Fruit fly (Drosophila melanogaster) whole organism, embryonic: ENCODE measurements around the gene Inx6.

ENCODE experiments used
- CG11560 ChIP-seq: fragments of 200-800 bp; sonication (Bioruptor generic); IDR thresholded peaks from 3 replicates; pipeline ENCODE4 v1.3.6; 2022; ENCODE audit warnings: missing biosample characterization, missing genetic modification characterization
- CG11695 ChIP-seq: fragments of 200-800 bp; sonication (Bioruptor generic); IDR thresholded peaks from 3 replicates; pipeline ENCODE4 v1.3.6; 2022; ENCODE audit warnings: missing biosample characterization, missing genetic modification characterization
- CG12071 ChIP-seq: fragments of 200-800 bp; sonication (Bioruptor generic); optimal IDR thresholded peaks from 3 replicates; lab custom pipeline; 2018; ENCODE audit warnings: missing biosample characterization, mild to moderate bottlenecking, missing genetic modification characterization
- CG1233 ChIP-seq: fragments of 200-800 bp; sonication (Bioruptor generic); optimal IDR thresholded peaks from 4 replicates; lab custom pipeline; 2018; ENCODE audit warnings: missing biosample characterization, mild to moderate bottlenecking, missing genetic modification characterization
- CG12391 ChIP-seq: fragments of 200-800 bp; sonication (Bioruptor generic); optimal IDR thresholded peaks from 3 replicates; lab custom pipeline; 2018; ENCODE audit warnings: missing biosample characterization, mild to moderate bottlenecking, missing genetic modification characterization, moderate library complexity
- CG12659 ChIP-seq: fragments of 200-800 bp; sonication (Bioruptor generic); optimal IDR thresholded peaks from 3 replicates; lab custom pipeline; 2017; ENCODE audit warnings: mild to moderate bottlenecking, missing biosample characterization, missing genetic modification reagents, missing genetic modification characterization
- CG13123 ChIP-seq: fragments of 200-800 bp; sonication (Bioruptor generic); optimal IDR thresholded peaks from 2 replicates; lab custom pipeline; 2016; ENCODE audit warnings: missing biosample characterization, missing genetic modification characterization
- CG13287 ChIP-seq: fragments of 200-800 bp; sonication (Bioruptor generic); IDR thresholded peaks from 2 replicates; pipeline ENCODE4 v1.3.6; 2022; ENCODE audit warnings: missing biosample characterization, missing genetic modification characterization; ENCODE audit not compliant: partially characterized antibody
- CG13424 ChIP-seq: fragments of 200-800 bp; sonication (Bioruptor generic); optimal IDR thresholded peaks from 2 replicates; lab custom pipeline; 2019; ENCODE audit warnings: missing biosample characterization, mild to moderate bottlenecking, missing genetic modification characterization, moderate library complexity
- CG15011 ChIP-seq: fragments of 200-800 bp; sonication (Bioruptor generic); optimal IDR thresholded peaks from 3 replicates; lab custom pipeline; 2018; ENCODE audit warnings: missing biosample characterization, mild to moderate bottlenecking, missing genetic modification characterization
- CG17186 ChIP-seq: fragments of 200-800 bp; sonication (Bioruptor generic); optimal IDR thresholded peaks from 3 replicates; lab custom pipeline; 2017; ENCODE audit warnings: missing biosample characterization, missing genetic modification reagents, missing genetic modification characterization
- CG17361 ChIP-seq: fragments of 200-800 bp; sonication (Bioruptor generic); IDR thresholded peaks from 3 replicates; pipeline ENCODE4 v1.3.6; 2022; ENCODE audit warnings: missing biosample characterization, missing genetic modification characterization
- CG17829 ChIP-seq: fragments of 200-800 bp; optimal IDR thresholded peaks from 2 replicates; lab custom pipeline; 2019; ENCODE audit warnings: missing biosample characterization, mild to moderate bottlenecking, missing genetic modification characterization, moderate library complexity
- CG7786 ChIP-seq: fragments of 200-800 bp; sonication (Bioruptor generic); optimal IDR thresholded peaks from 2 replicates; lab custom pipeline; 2016; ENCODE audit warnings: missing biosample characterization, missing genetic modification characterization
- CG7987 ChIP-seq: fragments of 200-800 bp; sonication (Bioruptor generic); optimal IDR thresholded peaks from 2 replicates; lab custom pipeline; 2018; ENCODE audit warnings: missing biosample characterization, mild to moderate bottlenecking, missing genetic modification characterization, moderate library complexity
- CG8388 ChIP-seq: fragments of 200-800 bp; sonication (Bioruptor generic); optimal IDR thresholded peaks from 2 replicates; lab custom pipeline; 2019; ENCODE audit warnings: missing biosample characterization, mild to moderate bottlenecking, missing genetic modification characterization, moderate library complexity
- Camta ChIP-seq: fragments of 200-800 bp; sonication (Bioruptor generic); optimal IDR thresholded peaks from 2 replicates; lab custom pipeline; 2016; ENCODE audit warnings: missing biosample characterization, missing genetic modification characterization
- Chrac-16 ChIP-seq: fragments of 200-800 bp; sonication (Bioruptor generic); optimal IDR thresholded peaks from 3 replicates; lab custom pipeline; 2016; ENCODE audit warnings: missing biosample characterization, missing genetic modification characterization
- Eip74EF ChIP-seq, 2 experiments: fragments of 200-800 bp in 1 of 2; fragments of >200 bp in 1 of 2; sonication (Bioruptor generic) in 1 of 2; optimal IDR thresholded peaks; 2 replicates each; lab custom pipeline; 2017 to 2019; ENCODE audit warnings: missing biosample characterization in 2 of 2, missing genetic modification characterization in 2 of 2, mild to moderate bottlenecking in 1 of 2, moderate library complexity in 1 of 2
- Ets97D ChIP-seq: fragments of 200-800 bp; sonication (Bioruptor generic); optimal IDR thresholded peaks from 3 replicates; lab custom pipeline; 2016; ENCODE audit warnings: missing biosample characterization, missing genetic modification characterization
- Fer1 ChIP-seq: fragments of 200-800 bp; sonication (Bioruptor generic); optimal IDR thresholded peaks from 2 replicates; lab custom pipeline; 2017; ENCODE audit warnings: missing biosample characterization, mild to moderate bottlenecking, missing genetic modification characterization
- Hr51 ChIP-seq, 2 experiments: fragments of 200-800 bp; sonication (Bioruptor generic); optimal IDR thresholded peaks; 2 replicates in 1 of 2; 3 replicates in 1 of 2; lab custom pipeline; 2016 to 2018; ENCODE audit warnings: missing biosample characterization in 2 of 2, missing genetic modification characterization in 2 of 2, mild to moderate bottlenecking in 1 of 2, moderate library complexity in 1 of 2
- Hsf ChIP-seq: fragments of 200-800 bp; sonication (Bioruptor generic); optimal IDR thresholded peaks from 3 replicates; lab custom pipeline; 2016; ENCODE audit warnings: missing biosample characterization, missing genetic modification characterization
- Kr ChIP-seq: fragments of 200-800 bp; sonication (Bioruptor generic); optimal IDR thresholded peaks from 2 replicates; lab custom pipeline; 2017; ENCODE audit warnings: missing biosample characterization, mild to moderate bottlenecking, missing genetic modification characterization
- NFAT ChIP-seq: fragments of 200-800 bp; sonication (Bioruptor generic); IDR thresholded peaks from 2 replicates; pipeline ENCODE4 v1.3.6; 2022; ENCODE audit warnings: missing biosample characterization, missing genetic modification characterization
- Optix ChIP-seq: fragments of 200-800 bp; sonication (Bioruptor generic); IDR thresholded peaks from 3 replicates; pipeline ENCODE4 v1.3.6; 2022; ENCODE audit warnings: missing biosample characterization, missing genetic modification characterization
- Sin3A ChIP-seq: fragments of >200 bp; optimal IDR thresholded peaks from 2 replicates; lab custom pipeline; 2018
- Trl ChIP-seq, 3 experiments: fragments of >200 bp in 2 of 3; fragments of 200-800 bp in 1 of 3; sonication (Bioruptor generic) in 1 of 3; optimal IDR thresholded peaks; 2 replicates in 1 of 3; 3 replicates in 2 of 3; lab custom pipeline; 2016 to 2017; ENCODE audit warnings: missing biosample characterization in 1 of 3, missing genetic modification characterization in 1 of 3
- cato ChIP-seq: fragments of 200-800 bp; sonication (Bioruptor generic); optimal IDR thresholded peaks from 2 replicates; lab custom pipeline; 2016; ENCODE audit warnings: missing biosample characterization, missing genetic modification characterization, borderline replicate concordance
- corto ChIP-seq: fragments of 200-800 bp; sonication (Bioruptor generic); optimal IDR thresholded peaks from 2 replicates; lab custom pipeline; 2016; ENCODE audit warnings: missing biosample characterization, mild to moderate bottlenecking, missing genetic modification characterization, moderate library complexity
- dati ChIP-seq: fragments of 200-800 bp; sonication (Bioruptor generic); IDR thresholded peaks from 2 replicates; pipeline ENCODE4 v1.3.6; 2022; ENCODE audit warnings: missing biosample characterization, missing genetic modification characterization
- dysf ChIP-seq: fragments of 200-800 bp; sonication (Bioruptor generic); IDR thresholded peaks from 3 replicates; pipeline ENCODE4 v1.3.6; 2022; ENCODE audit warnings: missing biosample characterization, missing genetic modification characterization
- ems ChIP-seq: fragments of 200-800 bp; sonication (Bioruptor generic); optimal IDR thresholded peaks from 3 replicates; lab custom pipeline; 2016; ENCODE audit warnings: missing biosample characterization, missing genetic modification characterization
- fd96Cb ChIP-seq: fragments of 200-800 bp; sonication (Bioruptor generic); optimal IDR thresholded peaks from 2 replicates; lab custom pipeline; 2018; ENCODE audit warnings: missing biosample characterization, mild to moderate bottlenecking, missing genetic modification characterization, moderate library complexity
- gcm2 ChIP-seq: fragments of 200-800 bp; sonication (Bioruptor generic); optimal IDR thresholded peaks from 2 replicates; lab custom pipeline; 2016; ENCODE audit warnings: missing biosample characterization, missing genetic modification characterization
- hbn ChIP-seq: fragments of 200-800 bp; sonication (Bioruptor generic); IDR thresholded peaks from 2 replicates; pipeline ENCODE4 v1.3.6; 2022; ENCODE audit warnings: missing biosample characterization, missing genetic modification characterization; ENCODE audit not compliant: partially characterized antibody
- hth ChIP-seq: fragments of >200 bp; optimal IDR thresholded peaks from 2 replicates; lab custom pipeline; 2017; ENCODE audit warnings: inconsistent platforms
- lov ChIP-seq, 2 experiments: fragments of 200-800 bp in 1 of 2; fragments of >200 bp in 1 of 2; sonication (Bioruptor generic) in 1 of 2; IDR thresholded peaks in 1 of 2; optimal IDR thresholded peaks in 1 of 2; 2 replicates in 1 of 2; 3 replicates in 1 of 2; pipeline versions ENCODE4 v1.3.6 to Lab custom; 2017 to 2022; ENCODE audit warnings: missing biosample characterization in 1 of 2, missing genetic modification characterization in 1 of 2
- oc ChIP-seq: fragments of 200-800 bp; sonication (Bioruptor generic); optimal IDR thresholded peaks from 2 replicates; lab custom pipeline; 2018; ENCODE audit warnings: missing biosample characterization, mild to moderate bottlenecking, missing genetic modification characterization, moderate library complexity
- pho ChIP-seq: fragments of 200-800 bp; sonication (Bioruptor generic); optimal IDR thresholded peaks from 2 replicates; lab custom pipeline; 2016; ENCODE audit warnings: missing biosample characterization, missing genetic modification characterization
- prd ChIP-seq, 3 experiments: fragments of >200 bp in 2 of 3; fragments of 200-800 bp in 1 of 3; sonication (Bioruptor generic) in 1 of 3; optimal IDR thresholded peaks in 2 of 3; IDR thresholded peaks in 1 of 3; 2 replicates in 2 of 3; 3 replicates in 1 of 3; pipeline versions ENCODE4 v1.3.6 to Lab custom; 2017 to 2022; ENCODE audit warnings: missing biosample characterization in 1 of 3, missing genetic modification characterization in 1 of 3
- ro ChIP-seq: fragments of 200-800 bp; sonication (Bioruptor generic); IDR thresholded peaks from 2 replicates; pipeline ENCODE4 v1.3.6; 2022; ENCODE audit warnings: missing biosample characterization, missing genetic modification characterization
- schlank ChIP-seq: fragments of 200-800 bp; sonication (Bioruptor generic); optimal IDR thresholded peaks from 2 replicates; lab custom pipeline; 2018; ENCODE audit warnings: missing biosample characterization, mild to moderate bottlenecking, missing genetic modification characterization
- scrt ChIP-seq: fragments of 200-800 bp; sonication (Bioruptor generic); optimal IDR thresholded peaks from 2 replicates; lab custom pipeline; 2018; ENCODE audit warnings: missing biosample characterization, mild to moderate bottlenecking, missing genetic modification characterization, moderate library complexity
- sens ChIP-seq: fragments of 200-800 bp; sonication (Bioruptor generic); peaks from one replicate; lab custom pipeline; 2016; ENCODE audit warnings: missing biosample characterization, missing genetic modification characterization
- tgo ChIP-seq: fragments of 200-800 bp; sonication (Bioruptor generic); IDR thresholded peaks from 3 replicates; pipeline ENCODE4 v1.3.6; 2022; ENCODE audit warnings: missing biosample characterization, missing genetic modification characterization
- twi ChIP-seq: fragments of 200-800 bp; optimal IDR thresholded peaks from 2 replicates; lab custom pipeline; 2019; ENCODE audit warnings: missing biosample characterization, mild to moderate bottlenecking, missing genetic modification characterization, moderate library complexity
- vvl ChIP-seq: fragments of 200-800 bp; sonication (Bioruptor generic); IDR thresholded peaks from 2 replicates; pipeline ENCODE4 v1.3.6; 2022; ENCODE audit warnings: missing biosample characterization, missing genetic modification characterization

Gene Inx6

DNA sequence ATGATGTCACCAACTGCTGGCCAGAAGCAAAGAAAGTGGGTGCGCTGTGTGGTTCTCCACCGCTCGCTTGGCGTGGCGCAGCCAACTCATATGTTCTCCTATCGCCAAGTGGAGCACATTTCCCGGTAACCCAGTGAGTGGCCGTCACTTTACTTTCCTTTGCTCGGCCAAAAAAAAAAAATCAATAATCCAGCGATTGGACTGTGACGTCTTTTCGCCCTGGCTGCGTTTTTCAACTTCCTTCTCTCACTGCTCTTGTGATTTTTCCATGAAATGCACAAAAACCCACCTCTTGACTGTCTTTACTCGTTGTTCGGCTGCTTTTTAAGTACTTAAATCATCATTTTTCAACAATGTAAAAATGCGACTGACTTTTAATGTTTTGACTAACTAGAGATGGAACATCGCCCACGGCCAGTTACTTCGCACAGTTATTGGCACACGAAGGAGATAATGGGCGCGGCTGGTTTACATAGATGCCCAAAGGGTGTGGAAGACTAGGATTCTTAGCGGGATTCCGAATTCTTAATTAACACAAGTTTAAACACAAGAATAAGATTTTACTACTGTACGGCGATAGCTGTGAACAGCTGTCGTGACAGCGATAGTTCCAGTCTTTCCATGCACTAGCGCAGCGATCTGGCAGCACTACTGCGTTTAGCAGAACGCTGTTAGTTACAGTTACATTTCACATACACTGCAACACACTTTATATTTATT is 33.6 kb downstream of the Inx6 start, which contains the start of gene sw (continued):
- peak; percentile 91 for TF ChIP-seq hbn (GFP tag; lab: Robert Waterston, UW)
- peak; percentile 62 for TF ChIP-seq CG12391 (tag; lab: Kevin White, UChicago)
- TF ChIP-seq gcm2 (GFP tag; lab: Kevin White, UChicago): no peak
- TF ChIP-seq dysf (GFP tag; lab: Robert Waterston, UW): peak; percentile 83
- peak; percentile 92 for TF ChIP-seq CG13287 (GFP tag; lab: Robert Waterston, UW)
- peak; percentile 99 for TF ChIP-seq CG17186 (GFP tag; lab: Kevin White, UChicago)
- TF ChIP-seq CG12071 (GFP tag; lab: Kevin White, UChicago): no peak
- peak; percentile 87 for TF ChIP-seq Sin3A (lab: Kevin White, UChicago)
- peak; percentile 61 for TF ChIP-seq Hsf (GFP tag; lab: Kevin White, UChicago)
- TF ChIP-seq Ets97D (GFP tag; lab: Kevin White, UChicago): peak; percentile 48
- TF ChIP-seq dati (GFP tag; lab: Robert Waterston, UW): no peak
- no peak for TF ChIP-seq scrt
- TF ChIP-seq Hr51 (GFP tag; optimal IDR thresholded peaks at IDR 0.05; lab: Kevin White, UChicago): peak; percentile 73 to 80
- TF ChIP-seq tgo (GFP tag; lab: Robert Waterston, UW): peak; percentile 71
- TF ChIP-seq NFAT (GFP tag; lab: Robert Waterston, UW): peak; percentile 77
- TF ChIP-seq CG8388 (GFP tag; lab: Kevin White, UChicago): no peak
- TF ChIP-seq pho (GFP tag; lab: Kevin White, UChicago): peak; percentile 47
- peak; percentile 67; the same call in 2 of the 3 replicates for TF ChIP-seq Optix
- TF ChIP-seq ems (GFP tag; lab: Kevin White, UChicago): peak; percentile 62
- TF ChIP-seq Eip74EF (GFP tag; optimal IDR thresholded peaks at IDR 0.05; lab: Kevin White, UChicago): no peak
- TF ChIP-seq CG17829 (tag; lab: Kevin White, UChicago): peak; percentile 62
- TF ChIP-seq Kr (GFP tag; lab: Kevin White, UChicago): no peak
- TF ChIP-seq fd96Cb (tag; lab: Kevin White, UChicago): peak; percentile 15
- no peak for TF ChIP-seq corto
- TF ChIP-seq ro (GFP tag; lab: Robert Waterston, UW): no peak
- peak; percentile 54; the same call in 2 of the 3 replicates for TF ChIP-seq CG11560 (tag; lab: Robert Waterston, UW)
- TF ChIP-seq CG11695 (GFP tag; lab: Robert Waterston, UW): peak; percentile 46; the same call in 1 of the 3 replicates
- TF ChIP-seq CG13424 (tag; lab: Kevin White, UChicago): peak; percentile 80
- TF ChIP-seq oc (tag; lab: Kevin White, UChicago): no peak
- TF ChIP-seq Trl (optimal IDR thresholded peaks at IDR 0.05; lab: Kevin White, UChicago): no peak
- peak; percentile 26 for TF ChIP-seq Trl (GFP tag; optimal IDR thresholded peaks at IDR 0.05; lab: Kevin White, UChicago)
- no peak for TF ChIP-seq prd (optimal IDR thresholded peaks at IDR 0.05; lab: Kevin White, UChicago)
- peak; percentile 83 for TF ChIP-seq prd (GFP tag; IDR thresholded peaks at IDR 0.05; lab: Robert Waterston, UW)
- TF ChIP-seq CG13123 (GFP tag; lab: Kevin White, UChicago): no peak
- TF ChIP-seq vvl (GFP tag; lab: Robert Waterston, UW): peak; percentile 54
- peak; percentile 37 for TF ChIP-seq Fer1
- no peak for TF ChIP-seq hth (lab: Kevin White, UChicago)
- TF ChIP-seq CG7987: no peak
- no peak for TF ChIP-seq CG15011
- peak; percentile 54 for TF ChIP-seq CG7786 (GFP tag; lab: Kevin White, UChicago)
- TF ChIP-seq Camta (GFP tag; lab: Kevin White, UChicago): no peak
- TF ChIP-seq sens (GFP tag; lab: Kevin White, UChicago): peak; percentile 91
- peak; percentile 44 for TF ChIP-seq Chrac-16
- no peak for TF ChIP-seq lov (optimal IDR thresholded peaks at IDR 0.05; lab: Kevin White, UChicago)
- TF ChIP-seq lov (GFP tag; IDR thresholded peaks at IDR 0.05; lab: Robert Waterston, UW): no peak
- peak; percentile 69 for TF ChIP-seq CG12659 (GFP tag; lab: Kevin White, UChicago)
- peak; percentile 2 for TF ChIP-seq schlank
- peak; percentile 63 for TF ChIP-seq twi (tag; lab: Kevin White, UChicago)
- TF ChIP-seq CG1233 (GFP tag; lab: Kevin White, UChicago): peak; percentile 28
- peak; percentile 69 for TF ChIP-seq CG17361 (GFP tag; lab: Robert Waterston, UW)
- TF ChIP-seq cato (GFP tag; lab: Kevin White, UChicago): peak; percentile 5
